Worm (Caenorhabditis elegans) whole organism, mixed stage, embryonic: ENCODE results near the gene ung-1.

Experiments
- bed-3 ChIP-seq: fragments of 200-800 bp; sonication (Bioruptor generic); optimal IDR thresholded peaks from 3 replicates; lab custom pipeline; 2018; ENCODE audit warnings: mild to moderate bottlenecking, missing genetic modification characterization, moderate library complexity, missing compliant biosample characterization
- blmp-1 ChIP-seq: fragments of 150-350 bp; optimal IDR thresholded peaks from 2 replicates; lab custom pipeline; 2014; ENCODE audit warnings: missing biosample characterization, missing genetic modification characterization
- lin-13 ChIP-seq: fragments of 150-350 bp; optimal IDR thresholded peaks from 2 replicates; lab custom pipeline; 2014; ENCODE audit warnings: missing biosample characterization, missing genetic modification characterization
- lsy-2 ChIP-seq: fragments of 150-350 bp; optimal IDR thresholded peaks from 2 replicates; lab custom pipeline; 2014; ENCODE audit warnings: missing biosample characterization, missing genetic modification characterization
- mep-1 ChIP-seq: fragments of 150-350 bp; optimal IDR thresholded peaks from 2 replicates; lab custom pipeline; 2017; ENCODE audit warnings: missing biosample characterization, missing genetic modification reagents, missing genetic modification characterization, inconsistent platforms
- nhr-2 ChIP-seq: fragments of 150-350 bp; optimal IDR thresholded peaks from 2 replicates; lab custom pipeline; 2014; ENCODE audit warnings: missing biosample characterization, missing genetic modification characterization
- nhr-28 ChIP-seq: fragments of 150-350 bp; optimal IDR thresholded peaks from 2 replicates; lab custom pipeline; 2014; ENCODE audit warnings: missing biosample characterization, missing genetic modification characterization
- nhr-76 ChIP-seq: sonication (generic microtip); optimal IDR thresholded peaks from 2 replicates; lab custom pipeline; 2017; ENCODE audit warnings: missing biosample characterization, missing genetic modification characterization
- sptf-1 ChIP-seq: sonication (generic microtip); optimal IDR thresholded peaks from 2 replicates; lab custom pipeline; 2017; ENCODE audit warnings: mild to moderate bottlenecking, missing genetic modification characterization, moderate library complexity, missing compliant biosample characterization
- unc-62 ChIP-seq: fragments of 150-350 bp; optimal IDR thresholded peaks from 2 replicates; lab custom pipeline; 2014; ENCODE audit warnings: missing biosample characterization, missing genetic modification reagents, missing genetic modification characterization
- zip-8 ChIP-seq: fragments of 150-350 bp; optimal IDR thresholded peaks from 2 replicates; lab custom pipeline; 2014; ENCODE audit warnings: missing biosample characterization, missing genetic modification characterization
- ztf-11 ChIP-seq: fragments of 150-350 bp; optimal IDR thresholded peaks from 2 replicates; lab custom pipeline; 2014; ENCODE audit warnings: missing biosample characterization, missing genetic modification characterization

DNA sequence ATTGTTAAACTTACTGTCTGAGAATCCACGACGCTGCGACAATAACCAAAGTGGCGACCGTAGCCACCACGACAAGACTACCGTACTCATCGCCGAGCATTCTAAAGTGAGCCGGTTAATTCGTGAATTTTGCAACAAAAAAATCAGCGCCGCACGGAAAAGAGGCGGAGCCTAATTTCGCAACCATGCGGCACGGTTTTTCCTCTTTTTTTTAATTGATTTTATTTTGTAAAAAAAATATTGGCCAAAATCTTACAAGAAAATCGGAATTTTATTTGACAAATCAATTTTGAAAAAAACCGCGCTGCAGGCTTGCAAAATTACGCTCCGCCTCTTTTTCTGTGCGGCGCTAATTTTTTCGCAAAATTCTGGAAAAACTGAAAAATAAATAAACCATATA is 40.4 kb downstream of the ung-1 start, which contains the start of gene dolk-1:
- no peak for TF ChIP-seq ztf-11 (tag; lab: Kevin White, UChicago)
- TF ChIP-seq nhr-2 (tag; lab: Kevin White, UChicago): no peak
- no peak for TF ChIP-seq mep-1 (tag; lab: Kevin White, UChicago)
- TF ChIP-seq nhr-76: no peak
- no peak for TF ChIP-seq unc-62 (GFP tag; lab: Kevin White, UChicago)
- no peak for TF ChIP-seq lsy-2 (tag; lab: Kevin White, UChicago)
- TF ChIP-seq nhr-28: no peak
- TF ChIP-seq bed-3 (GFP tag; lab: Kevin White, UChicago): no peak
- TF ChIP-seq zip-8 (tag; lab: Kevin White, UChicago): no peak
- no peak for TF ChIP-seq blmp-1 (tag; lab: Kevin White, UChicago)
- TF ChIP-seq sptf-1 (tag; lab: Kevin White, UChicago): no peak
- TF ChIP-seq lin-13: no peak
